Worm (Caenorhabditis elegans) whole organism, L4/young adult: ENCODE data around the gene nlp-16.

Experiments
- dao-5 ChIP-seq: sonication (generic microtip); optimal IDR thresholded peaks from 2 replicates; lab custom pipeline; 2016; ENCODE audit warnings: missing genotype, missing genetic modification characterization, moderate library complexity, missing compliant biosample characterization
- him-1 ChIP-seq: sonication (generic microtip); optimal IDR thresholded peaks from 2 replicates; lab custom pipeline; 2016; ENCODE audit warnings: missing genotype, missing genetic modification reagents, missing genetic modification characterization, missing compliant biosample characterization

- TF ChIP-seq dao-5 (tag; lab: Kevin White, UChicago) (no peak), him-1 (tag; lab: Kevin White, UChicago) (no peak)
Measured at ce11 chrIV:6259732-6260131, at the start of gene nlp-16.
